Worm (Caenorhabditis elegans): ENCODE data around the gene far-6.

ce11 chrIV:13331285-13331684, 3.1 kb downstream of the far-6 start, which contains the start of gene pqn-74:
- TF ChIP-seq dao-5 (tag; optimal IDR thresholded peaks at IDR 0.05) = no peak
- no peak for TF ChIP-seq W03F9.2 (tag; optimal IDR thresholded peaks at IDR 0.05)
- TF ChIP-seq him-1 (tag; optimal IDR thresholded peaks at IDR 0.05) = no peak

Data from whole organism, L4/young adult.